Worm (Caenorhabditis elegans) whole organism, L4 larva: ENCODE results near the gene pals-32.

Experiments used
- lir-3 ChIP-seq: sonication (generic microtip); optimal IDR thresholded peaks from 2 replicates; lab custom pipeline; 2016; ENCODE audit warnings: mild to moderate bottlenecking, missing genetic modification characterization, missing compliant biosample characterization
- unc-130 ChIP-seq: sonication (generic microtip); optimal IDR thresholded peaks from 2 replicates; lab custom pipeline; 2016; ENCODE audit warnings: missing genetic modification reagents, missing genetic modification characterization, missing compliant biosample characterization

ce11 chrV:2943859-2944258 lies 47.4 kb downstream of the pals-32 start, which contains the start of gene srw-137:
- TF ChIP-seq unc-130 (GFP tag; lab: Kevin White, UChicago) = no peak
- TF ChIP-seq lir-3 (tag; lab: Kevin White, UChicago) = no peak
